Worm (Caenorhabditis elegans): ENCODE data around the gene best-13.

ce11 chrIV:9924419-9924818 is 20.7 kb downstream of the best-13 start:
- TF ChIP-seq mep-1 (tag; optimal IDR thresholded peaks at IDR 0.05) (no peak), attf-4 (tag; optimal IDR thresholded peaks at IDR 0.05) (no peak), pqm-1 (tag; optimal IDR thresholded peaks at IDR 0.05) (no peak), unc-130 (GFP tag; optimal IDR thresholded peaks at IDR 0.05) (no peak), mdl-1 (tag; optimal IDR thresholded peaks at IDR 0.05) (no peak), ztf-11 (tag; optimal IDR thresholded peaks at IDR 0.05) (no peak), ztf-7 (tag; optimal IDR thresholded peaks at IDR 0.05) (no peak), pha-4 (GFP tag; IDR thresholded peaks at IDR 0.05) (no peak), pha-4 (tag; optimal IDR thresholded peaks at IDR 0.05) (no peak), hif-1 (tag; optimal IDR thresholded peaks at IDR 0.05) (no peak), saeg-2 (GFP tag; IDR thresholded peaks at IDR 0.05) (no peak), skn-1 (tag; optimal IDR thresholded peaks at IDR 0.05) (no peak), hlh-30 (tag; optimal IDR thresholded peaks at IDR 0.05; ENCODE audit: insufficient read depth) (no peak), zag-1 (tag; optimal IDR thresholded peaks at IDR 0.05) (no peak)

All from whole organism, L4 larva.